Worm (Caenorhabditis elegans): ENCODE data around the gene F54C9.14.

DNA sequence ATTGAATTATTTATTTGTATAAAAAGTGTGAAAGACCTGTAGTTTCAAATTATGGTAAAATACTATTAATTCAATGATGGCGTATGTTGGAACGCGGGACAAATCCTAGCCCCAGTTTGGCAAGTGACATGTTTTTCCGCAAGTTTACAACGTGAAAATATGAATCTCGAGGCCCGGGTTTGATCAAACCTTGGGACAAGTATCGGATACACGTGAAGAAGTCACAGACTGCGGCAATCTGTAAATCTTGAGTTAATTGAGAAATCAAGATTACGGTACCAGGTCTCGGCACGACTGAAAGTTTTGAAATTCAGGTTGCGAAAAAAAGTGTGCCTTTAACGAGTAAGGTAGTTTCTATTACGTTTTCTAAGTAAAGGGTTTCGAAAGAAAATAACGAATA, 20.9 kb downstream of the F54C9.14 start:
- TF ChIP-seq tab-1 (GFP tag; IDR thresholded peaks at IDR 0.05) (no peak), ztf-23 (GFP tag; IDR thresholded peaks at IDR 0.05) (no peak), ztf-29 (GFP tag; IDR thresholded peaks at IDR 0.05) (no peak), ref-1 (GFP tag; conservative IDR thresholded peaks at IDR 0.05) (no peak), T22C8.4 (GFP tag; IDR thresholded peaks at IDR 0.05) (no peak), flt-1 (GFP tag; IDR thresholded peaks at IDR 0.05) (no peak), med-1 (GFP tag; optimal IDR thresholded peaks at IDR 0.05; ENCODE audit: insufficient read depth) (no peak), cog-1 (tag; optimal IDR thresholded peaks at IDR 0.05) (no peak), klf-2 (GFP tag; conservative IDR thresholded peaks at IDR 0.05) (no peak)

All from whole organism, midembryonic.